Worm (Caenorhabditis elegans): ENCODE results near the gene usp-39.

- no peak for TF ChIP-seq gmeb-2 (tag; optimal IDR thresholded peaks at IDR 0.05)
- TF ChIP-seq tbx-2 (tag; optimal IDR thresholded peaks at IDR 0.05) = no peak
- no peak for TF ChIP-seq dve-1 (tag; optimal IDR thresholded peaks at IDR 0.05)
- TF ChIP-seq lim-6 (tag; optimal IDR thresholded peaks at IDR 0.05) = no peak
- TF ChIP-seq ama-1 (optimal IDR thresholded peaks at IDR 0.05) = no peak
- TF ChIP-seq odd-2 (tag; optimal IDR thresholded peaks at IDR 0.05) = no peak
Measured at ce11 chrII:2600931-2601330, 35.9 kb downstream of the usp-39 start.

Measured in whole organism, late embryonic.